Worm (Caenorhabditis elegans) whole organism, L1 larva: ENCODE data around the gene lgc-57.
A peak's percentile ranks its signal among the peaks of the same experiment; 100 is the strongest.

ENCODE experiments used
- Y116A8C.19 ChIP-seq: sonication (generic microtip); optimal IDR thresholded peaks from 2 replicates; lab custom pipeline; 2016; ENCODE audit warnings: missing compliant biosample characterization, missing genetic modification characterization, borderline replicate concordance
- efl-1 ChIP-seq, 4 experiments: fragments of 150-350 bp; optimal IDR thresholded peaks in 3 of 4; peaks in 1 of 4; 1 replicate in 1 of 4; 2 replicates in 3 of 4; lab custom pipeline; 2014; ENCODE audit warnings: missing biosample characterization in 2 of 4, missing genetic modification characterization in 2 of 4, missing genetic modification reagents in 2 of 4
- fkh-10 ChIP-seq: sonication (generic microtip); optimal IDR thresholded peaks from 2 replicates; lab custom pipeline; 2017; ENCODE audit warnings: missing biosample characterization, missing genetic modification reagents, missing genetic modification characterization
- fkh-4 ChIP-seq: sonication (generic microtip); optimal IDR thresholded peaks from 2 replicates; lab custom pipeline; 2016; ENCODE audit warnings: missing compliant biosample characterization, missing genetic modification characterization, borderline replicate concordance
- irx-1 ChIP-seq: sonication (generic microtip); optimal IDR thresholded peaks from 2 replicates; lab custom pipeline; 2016; ENCODE audit warnings: missing genetic modification characterization, missing compliant biosample characterization
- lin-39 ChIP-seq: fragments of 150-350 bp; optimal IDR thresholded peaks from 2 replicates; lab custom pipeline; 2014; ENCODE audit warnings: missing biosample characterization, missing genetic modification reagents, missing genetic modification characterization
- mef-2 ChIP-seq: fragments of 150-350 bp; optimal IDR thresholded peaks from 2 replicates; lab custom pipeline; 2014; ENCODE audit warnings: missing biosample characterization, missing genetic modification characterization
- nhr-11 ChIP-seq: fragments of 150-350 bp; optimal IDR thresholded peaks from 2 replicates; lab custom pipeline; 2014; ENCODE audit warnings: missing biosample characterization, missing genetic modification characterization
- skn-1 ChIP-seq: fragments of 150-350 bp; optimal IDR thresholded peaks from 2 replicates; lab custom pipeline; 2014; ENCODE audit warnings: missing biosample characterization, missing genetic modification characterization
- unc-130 ChIP-seq: fragments of 150-350 bp; optimal IDR thresholded peaks from 2 replicates; lab custom pipeline; 2017; ENCODE audit warnings: missing biosample characterization, missing genetic modification characterization, inconsistent platforms
- ztf-4 ChIP-seq: fragments of 150-350 bp; optimal IDR thresholded peaks from 2 replicates; lab custom pipeline; 2014; ENCODE audit warnings: missing biosample characterization, missing genetic modification characterization

Gene lgc-57

DNA sequence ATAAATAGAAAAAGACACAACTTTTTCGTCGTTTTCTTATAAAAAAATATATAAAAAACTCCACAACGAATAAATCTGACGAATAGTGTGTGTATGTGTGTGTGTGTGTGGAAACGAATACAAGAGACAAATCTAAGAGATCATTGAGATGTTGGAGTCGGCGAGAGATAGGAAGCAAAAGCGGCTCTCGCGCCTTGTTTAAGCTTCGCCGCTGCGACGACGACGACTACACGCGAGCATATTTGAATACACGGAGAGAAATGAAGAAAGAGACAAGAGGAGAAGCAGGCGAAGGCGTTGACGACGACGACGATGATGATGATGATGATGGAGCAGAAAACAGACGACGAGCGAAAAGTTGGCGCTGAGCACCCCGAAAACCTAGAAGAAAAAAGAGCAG lies 50.0 kb downstream of the lgc-57 start (continued):
- TF ChIP-seq nhr-11 (tag; lab: Kevin White, UChicago) (no peak), fkh-10 (GFP tag; lab: Kevin White, UChicago) (peak; percentile 20), ztf-4 (tag; lab: Kevin White, UChicago) (no peak), lin-39 (tag; lab: Kevin White, UChicago) (no peak), unc-130 (no peak), skn-1 (tag; lab: Kevin White, UChicago) (no peak), efl-1 (optimal IDR thresholded peaks at IDR 0.05; lab: Kevin White, UChicago) (peak; percentile 20 to 48), efl-1 (GFP tag; optimal IDR thresholded peaks at IDR 0.05 in 1 of 2; lab: Kevin White, UChicago) (peak in 1 of 2 experiments; percentile 11), mef-2 (tag; lab: Kevin White, UChicago) (no peak), Y116A8C.19 (no peak), irx-1 (tag; lab: Kevin White, UChicago) (no peak), fkh-4 (tag; lab: Kevin White, UChicago) (no peak)
